Worm (Caenorhabditis elegans) whole organism, midembryonic: ENCODE data around the gene Y62H9A.15.

ENCODE experiments used
- T22C8.4 ChIP-seq: fragments of 200-800 bp; sonication (Bioruptor generic); IDR thresholded peaks from 2 replicates; pipeline ENCODE4 v1.3.6; 2022; ENCODE audit warnings: missing genetic modification characterization, missing compliant biosample characterization
- cog-1 ChIP-seq: sonication (generic microtip); optimal IDR thresholded peaks from 2 replicates; lab custom pipeline; 2016; ENCODE audit warnings: missing genetic modification characterization, missing compliant biosample characterization
- flt-1 ChIP-seq: fragments of 200-800 bp; sonication (Bioruptor generic); IDR thresholded peaks from 2 replicates; pipeline ENCODE4 v1.3.6; 2022; ENCODE audit warnings: missing genetic modification characterization, missing compliant biosample characterization
- klf-2 ChIP-seq: fragments of 200-800 bp; sonication (Bioruptor generic); conservative IDR thresholded peaks from 2 replicates; pipeline ENCODE4 v1.3.6; 2022; ENCODE audit warnings: missing genetic modification reagents, missing genetic modification characterization, missing compliant biosample characterization
- med-1 ChIP-seq: sonication (generic microtip); optimal IDR thresholded peaks from 2 replicates; lab custom pipeline; 2017; ENCODE audit warnings: missing genetic modification characterization, mild to moderate bottlenecking, missing compliant biosample characterization, antibody characterized with exemption, missing genetic modification reagents; ENCODE audit not compliant: insufficient read depth
- ref-1 ChIP-seq: fragments of 200-800 bp; sonication (Bioruptor generic); conservative IDR thresholded peaks from 2 replicates; pipeline ENCODE4 v1.3.6; 2022; ENCODE audit warnings: missing genetic modification reagents, missing genetic modification characterization, missing compliant biosample characterization
- tab-1 ChIP-seq: fragments of 200-800 bp; sonication (Bioruptor generic); IDR thresholded peaks from 2 replicates; pipeline ENCODE4 v1.3.6; 2022; ENCODE audit warnings: missing genetic modification characterization, missing compliant biosample characterization
- ztf-23 ChIP-seq: fragments of 200-800 bp; sonication (Bioruptor generic); IDR thresholded peaks from 2 replicates; pipeline ENCODE4 v1.3.6; 2022; ENCODE audit warnings: missing genetic modification reagents, missing genetic modification characterization, missing compliant biosample characterization
- ztf-29 ChIP-seq: fragments of 200-800 bp; sonication (Bioruptor generic); IDR thresholded peaks from 2 replicates; pipeline ENCODE4 v1.3.6; 2022; ENCODE audit warnings: missing genetic modification reagents, missing genetic modification characterization, missing compliant biosample characterization

Gene Y62H9A.15

DNA sequence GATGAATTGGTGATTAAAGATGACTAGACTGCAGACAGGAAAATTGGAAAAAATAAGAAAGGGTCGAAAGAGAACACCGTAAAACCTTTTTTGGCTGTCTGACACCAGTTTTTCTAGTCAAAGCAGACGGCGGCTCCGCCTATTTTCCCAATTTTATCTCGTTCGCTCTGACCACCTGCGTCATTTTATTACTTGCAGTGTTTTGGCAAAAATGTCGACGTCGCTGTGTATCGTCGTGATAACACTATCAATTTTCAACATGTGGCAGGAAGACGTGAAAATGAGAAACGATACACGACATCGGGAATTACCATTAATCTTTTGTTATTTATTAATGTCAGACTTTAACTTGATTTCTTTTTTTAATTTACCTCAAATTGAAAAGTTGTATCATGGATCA, at the start of gene Y62H9A.15:
Gene Y62H9A.15 (minus strand): TSS at position 100 of the 400 bp plus-strand sequence.
- TF ChIP-seq T22C8.4 (GFP tag; lab: Robert Waterston, UW) (no peak), flt-1 (GFP tag; lab: Robert Waterston, UW) (no peak), ztf-23 (GFP tag; lab: Robert Waterston, UW) (no peak), ztf-29 (GFP tag; lab: Robert Waterston, UW) (no peak), med-1 (GFP tag; lab: Kevin White, UChicago) (no peak), ref-1 (no peak), tab-1 (GFP tag; lab: Robert Waterston, UW) (no peak), cog-1 (tag; lab: Kevin White, UChicago) (no peak), klf-2 (GFP tag; lab: Robert Waterston, UW) (no peak)

ce11 chrX:11957246-11957645, 47.3 kb upstream of the Y62H9A.15 start, which contains the start of gene T08D10.5:
TSS of gene T08D10.5 (plus strand) at chrX:11957546.
- no peak for TF ChIP-seq T22C8.4 (GFP tag; lab: Robert Waterston, UW)

DNA sequence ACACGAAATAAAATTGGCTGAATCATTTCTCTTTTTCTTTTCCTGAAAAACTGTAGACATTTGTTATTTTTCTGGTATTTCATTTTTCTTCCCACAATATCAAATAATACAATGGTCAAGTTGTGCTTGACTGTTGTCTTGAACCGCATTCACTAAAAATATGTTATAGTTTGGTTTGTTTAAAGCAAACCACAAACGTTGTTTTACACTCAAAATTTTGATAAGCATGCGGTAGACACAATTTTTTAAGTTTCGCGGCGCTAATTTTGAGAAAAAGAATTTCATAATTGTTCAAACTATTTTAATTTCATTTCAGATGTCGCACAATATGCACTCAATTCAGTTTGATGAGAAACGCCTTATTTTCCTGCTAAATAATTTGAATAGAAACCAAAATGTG, 45.2 kb upstream of the Y62H9A.15 start, which contains the start of gene T08D10.3:
Gene T08D10.3 (plus strand): TSS at position 301 of the 400 bp plus-strand sequence.
- TF ChIP-seq ref-1, result no peak
- no peak for TF ChIP-seq cog-1 (tag; lab: Kevin White, UChicago)
- no peak for TF ChIP-seq klf-2 (GFP tag; lab: Robert Waterston, UW)
- TF ChIP-seq T22C8.4 (GFP tag; lab: Robert Waterston, UW), result no peak
- no peak for TF ChIP-seq med-1 (GFP tag; lab: Kevin White, UChicago)
- TF ChIP-seq flt-1 (GFP tag; lab: Robert Waterston, UW), result no peak
- TF ChIP-seq tab-1 (GFP tag; lab: Robert Waterston, UW), result no peak
- no peak for TF ChIP-seq ztf-23 (GFP tag; lab: Robert Waterston, UW)
- TF ChIP-seq ztf-29 (GFP tag; lab: Robert Waterston, UW), result no peak

ce11 chrX:11953229-11953628, 43.3 kb upstream of the Y62H9A.15 start, which contains the start of gene T08D10.4:
TSS of gene T08D10.4 (minus strand) at chrX:11953329.
- TF ChIP-seq ztf-29 (GFP tag; lab: Robert Waterston, UW), result no peak
- no peak for TF ChIP-seq tab-1 (GFP tag; lab: Robert Waterston, UW)
- TF ChIP-seq klf-2 (GFP tag; lab: Robert Waterston, UW), result no peak
- TF ChIP-seq flt-1 (GFP tag; lab: Robert Waterston, UW), result no peak

- no peak for TF ChIP-seq ztf-23 (GFP tag; lab: Robert Waterston, UW)
- TF ChIP-seq flt-1 (GFP tag; lab: Robert Waterston, UW), result no peak
- TF ChIP-seq T22C8.4 (GFP tag; lab: Robert Waterston, UW), result no peak
- no peak for TF ChIP-seq med-1 (GFP tag; lab: Kevin White, UChicago)
- TF ChIP-seq klf-2 (GFP tag; lab: Robert Waterston, UW), result no peak
- no peak for TF ChIP-seq tab-1 (GFP tag; lab: Robert Waterston, UW)
- TF ChIP-seq ztf-29 (GFP tag; lab: Robert Waterston, UW), result no peak
- no peak for TF ChIP-seq ref-1
- TF ChIP-seq cog-1 (tag; lab: Kevin White, UChicago), result no peak
Measured at ce11 chrX:11952129-11952528, 42.2 kb upstream of the Y62H9A.15 start.

DNA sequence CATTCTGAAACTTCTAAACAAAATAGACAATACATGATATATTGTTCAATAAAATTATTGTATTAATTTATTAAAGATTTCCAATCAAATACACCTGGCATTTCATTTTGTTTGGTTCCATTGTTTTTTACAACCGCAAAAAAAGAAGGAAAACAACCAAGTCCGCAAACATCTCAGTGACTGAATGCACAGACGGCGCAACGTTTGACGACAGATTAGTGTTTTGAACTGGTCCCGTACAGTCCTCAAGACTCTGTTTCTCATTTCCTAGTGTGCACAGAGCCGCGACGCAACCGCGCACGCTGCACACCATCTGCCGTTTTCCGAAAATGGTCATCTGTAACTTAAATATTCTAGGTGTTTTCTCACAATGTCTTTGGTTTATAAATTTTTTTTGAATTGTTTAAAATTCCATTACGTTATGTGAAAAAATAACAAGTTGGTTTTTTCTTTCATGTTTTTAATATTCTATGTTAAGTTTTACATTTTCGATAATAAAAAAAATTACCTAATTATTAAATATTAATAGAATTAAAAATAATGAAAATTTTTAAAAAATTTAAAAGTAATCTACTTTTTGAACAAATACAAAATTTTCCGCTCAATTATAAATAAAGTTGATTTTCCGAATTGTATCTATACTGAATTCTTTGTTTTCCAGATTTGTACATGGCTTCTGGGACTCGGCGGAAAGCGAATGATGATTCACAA, 38.4 kb upstream of the Y62H9A.15 start, which contains the start of gene lsd-1:
Gene lsd-1 (plus strand): TSS at position 661 of the 711 bp plus-strand sequence.
- TF ChIP-seq med-1 (GFP tag; lab: Kevin White, UChicago), result no peak
- no peak for TF ChIP-seq flt-1 (GFP tag; lab: Robert Waterston, UW)
- TF ChIP-seq ztf-29 (GFP tag; lab: Robert Waterston, UW), result no peak
- no peak for TF ChIP-seq cog-1 (tag; lab: Kevin White, UChicago)
- no peak for TF ChIP-seq T22C8.4 (GFP tag; lab: Robert Waterston, UW)
- no peak for TF ChIP-seq ref-1
- no peak for TF ChIP-seq tab-1 (GFP tag; lab: Robert Waterston, UW)
- TF ChIP-seq klf-2 (GFP tag; lab: Robert Waterston, UW), result no peak
- TF ChIP-seq ztf-23 (GFP tag; lab: Robert Waterston, UW), result no peak

DNA sequence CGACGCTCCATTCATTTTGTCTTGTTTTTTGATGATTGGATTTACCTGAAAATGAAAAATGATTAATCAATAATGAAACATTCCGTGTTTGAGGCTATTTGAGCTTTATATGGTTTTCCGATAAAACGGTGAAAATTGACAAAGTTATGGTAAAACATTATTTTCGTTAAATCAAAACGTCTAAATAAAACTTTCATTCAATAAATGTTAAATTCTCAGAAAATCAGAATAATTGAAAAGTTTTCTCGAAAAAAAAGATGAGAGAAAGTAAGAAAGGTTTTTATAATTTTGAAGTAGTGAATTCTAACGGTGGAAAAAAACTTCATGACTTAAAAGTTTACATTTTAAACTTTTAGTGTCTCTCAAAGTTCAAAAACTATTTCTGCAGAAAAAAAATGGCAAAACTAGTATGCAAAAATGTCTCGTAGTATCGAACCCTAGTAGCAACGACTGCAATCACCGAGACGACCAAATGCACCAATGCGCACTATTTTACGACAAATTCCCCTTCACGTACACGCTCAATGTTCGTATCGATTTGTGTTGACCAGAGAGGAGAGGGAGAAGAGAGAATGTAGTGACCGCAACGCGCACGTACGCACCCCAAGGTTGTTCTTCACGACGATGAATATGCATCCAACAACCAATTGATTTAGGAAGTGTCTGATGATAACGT, 37.0 kb upstream of the Y62H9A.15 start, which contains the start of gene nfya-1:
Gene nfya-1 (minus strand): TSS at position 51 of the 676 bp plus-strand sequence.
- TF ChIP-seq ref-1 (no peak), cog-1 (tag; lab: Kevin White, UChicago) (peak; percentile 32), T22C8.4 (GFP tag; lab: Robert Waterston, UW) (peak; percentile 78)

DNA sequence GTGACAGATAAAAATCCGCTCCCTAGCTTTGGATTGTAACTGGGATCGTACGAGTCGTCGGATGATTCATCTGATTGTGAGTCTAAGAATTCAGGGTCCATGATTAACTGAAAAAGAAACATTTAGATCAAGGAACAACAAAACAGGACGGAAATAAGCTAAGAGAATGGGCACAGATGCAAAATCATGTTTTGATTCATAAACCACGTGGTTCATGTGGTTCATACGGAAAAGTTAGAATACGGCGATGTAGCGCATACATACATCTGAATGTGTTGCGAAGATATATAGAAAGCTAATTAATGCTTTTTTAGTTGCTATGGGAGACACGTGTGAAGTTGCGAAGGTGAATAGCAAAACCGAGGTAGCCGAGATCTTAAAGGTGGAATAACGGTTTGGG, 32.0 kb upstream of the Y62H9A.15 start, which contains the start of gene F55G7.3:
Gene F55G7.3 (minus strand): TSS at position 101 of the 400 bp plus-strand sequence.
- TF ChIP-seq ref-1 (no peak), med-1 (GFP tag; lab: Kevin White, UChicago) (no peak), ztf-23 (GFP tag; lab: Robert Waterston, UW) (no peak), klf-2 (GFP tag; lab: Robert Waterston, UW) (no peak), cog-1 (tag; lab: Kevin White, UChicago) (no peak), tab-1 (GFP tag; lab: Robert Waterston, UW) (no peak), flt-1 (GFP tag; lab: Robert Waterston, UW) (no peak), ztf-29 (GFP tag; lab: Robert Waterston, UW) (no peak), T22C8.4 (GFP tag; lab: Robert Waterston, UW) (no peak)

DNA sequence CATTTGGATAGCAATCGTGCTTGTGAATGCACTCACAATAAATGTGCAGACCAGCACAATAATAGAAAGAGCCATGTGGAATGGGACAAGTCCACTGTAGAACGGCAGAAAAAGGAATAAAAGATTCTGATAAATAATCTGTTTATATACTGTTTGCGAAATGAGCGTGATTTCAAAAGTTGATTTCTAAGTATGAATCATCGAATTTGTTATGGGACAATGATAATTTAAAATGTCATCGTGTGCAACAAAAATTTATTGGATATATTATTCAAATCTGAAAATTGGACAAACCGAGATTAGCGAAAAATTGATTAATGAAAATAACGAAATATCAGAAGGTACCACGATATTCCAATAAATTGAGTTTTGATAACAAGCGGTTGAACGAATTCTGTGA, 28.9 kb upstream of the Y62H9A.15 start, which contains the start of gene F55G7.5:
Gene F55G7.5 (minus strand): TSS at position 101 of the 400 bp plus-strand sequence.
- TF ChIP-seq klf-2 (GFP tag; lab: Robert Waterston, UW), result no peak
